Fruit fly (Drosophila melanogaster) whole organism, embryonic: ENCODE measurements around the gene CG11703.

Source experiments
- Adf1 ChIP-seq: fragments of 200-800 bp; sonication (Bioruptor generic); IDR thresholded peaks from 2 replicates; pipeline ENCODE4 v1.3.6; 2022; ENCODE audit warnings: missing biosample characterization, missing genetic modification characterization
- Bgb ChIP-seq: fragments of 200-800 bp; sonication (Bioruptor generic); IDR thresholded peaks from 2 replicates; pipeline ENCODE4 v1.3.6; 2022; ENCODE audit warnings: missing biosample characterization, missing genetic modification characterization; ENCODE audit not compliant: partially characterized antibody
- BtbVII ChIP-seq: fragments of 200-800 bp; sonication (Bioruptor generic); optimal IDR thresholded peaks from 3 replicates; lab custom pipeline; 2017; ENCODE audit warnings: missing biosample characterization, mild to moderate bottlenecking, missing genetic modification characterization
- CG10267 ChIP-seq: fragments of 200-800 bp; sonication (Bioruptor generic); optimal IDR thresholded peaks from 2 replicates; lab custom pipeline; 2018; ENCODE audit warnings: missing biosample characterization, mild to moderate bottlenecking, missing genetic modification characterization, moderate library complexity
- CG10366 ChIP-seq: fragments of 200-800 bp; sonication (Bioruptor generic); IDR thresholded peaks from 2 replicates; pipeline ENCODE4 v1.3.6; 2022; ENCODE audit warnings: missing biosample characterization, missing genetic modification characterization
- CG11560 ChIP-seq: fragments of 200-800 bp; sonication (Bioruptor generic); IDR thresholded peaks from 3 replicates; pipeline ENCODE4 v1.3.6; 2022; ENCODE audit warnings: missing biosample characterization, missing genetic modification characterization
- CG11696 ChIP-seq: fragments of 200-800 bp; sonication (Bioruptor generic); IDR thresholded peaks from 2 replicates; pipeline ENCODE4 v1.3.6; 2022; ENCODE audit warnings: missing biosample characterization, missing genetic modification characterization
- CG13424 ChIP-seq: fragments of 200-800 bp; sonication (Bioruptor generic); optimal IDR thresholded peaks from 2 replicates; lab custom pipeline; 2019; ENCODE audit warnings: missing biosample characterization, mild to moderate bottlenecking, missing genetic modification characterization, moderate library complexity
- CG15479 ChIP-seq: fragments of 200-800 bp; sonication (Bioruptor generic); optimal IDR thresholded peaks from 3 replicates; lab custom pipeline; 2019; ENCODE audit warnings: missing biosample characterization, mild to moderate bottlenecking, missing genetic modification characterization, moderate library complexity
- CG15696 ChIP-seq: fragments of 200-800 bp; sonication (Bioruptor generic); optimal IDR thresholded peaks from 2 replicates; lab custom pipeline; 2019; ENCODE audit warnings: missing biosample characterization, mild to moderate bottlenecking, missing genetic modification characterization, moderate library complexity
- CG1647 ChIP-seq: fragments of 200-800 bp; sonication (Bioruptor generic); optimal IDR thresholded peaks from 3 replicates; lab custom pipeline; 2016; ENCODE audit warnings: missing biosample characterization, missing genetic modification characterization
- CG16813 ChIP-seq: fragments of 200-800 bp; sonication (Bioruptor generic); IDR thresholded peaks from 3 replicates; pipeline ENCODE4 v1.3.6; 2022; ENCODE audit warnings: missing biosample characterization, missing genetic modification characterization; ENCODE audit not compliant: partially characterized antibody
- CG17359 ChIP-seq: fragments of 200-800 bp; sonication (Bioruptor generic); optimal IDR thresholded peaks from 3 replicates; lab custom pipeline; 2018; ENCODE audit warnings: missing biosample characterization, mild to moderate bottlenecking, missing genetic modification characterization, moderate library complexity
- CG2120 ChIP-seq: fragments of 200-800 bp; sonication (Bioruptor generic); optimal IDR thresholded peaks from 3 replicates; lab custom pipeline; 2016; ENCODE audit warnings: missing biosample characterization, missing genetic modification characterization
- CG2678 ChIP-seq: fragments of 200-800 bp; sonication (Bioruptor generic); optimal IDR thresholded peaks from 3 replicates; lab custom pipeline; 2019; ENCODE audit warnings: missing biosample characterization, mild to moderate bottlenecking, missing genetic modification characterization, moderate library complexity
- CG31441 ChIP-seq: fragments of 200-800 bp; sonication (Bioruptor generic); IDR thresholded peaks from 2 replicates; pipeline ENCODE4 v1.3.6; 2022; ENCODE audit warnings: missing biosample characterization, missing genetic modification characterization
- CG34224 ChIP-seq: fragments of 200-800 bp; sonication (Bioruptor generic); IDR thresholded peaks from 3 replicates; pipeline ENCODE4 v1.3.6; 2022; ENCODE audit warnings: missing biosample characterization, missing genetic modification characterization; ENCODE audit not compliant: partially characterized antibody
- CG34422 ChIP-seq: fragments of 200-800 bp; sonication (Bioruptor generic); IDR thresholded peaks from 3 replicates; pipeline ENCODE4 v1.3.6; 2022; ENCODE audit warnings: missing biosample characterization, missing genetic modification characterization
- CG43689 ChIP-seq: fragments of 200-800 bp; sonication (Bioruptor generic); IDR thresholded peaks from 2 replicates; pipeline ENCODE4 v1.3.6; 2022; ENCODE audit warnings: missing biosample characterization, missing genetic modification characterization
- CG6689 ChIP-seq: fragments of 200-800 bp; sonication (Bioruptor generic); IDR thresholded peaks from 2 replicates; pipeline ENCODE4 v1.3.6; 2022; ENCODE audit warnings: missing biosample characterization, missing genetic modification characterization
- CG8290 ChIP-seq, 3 experiments: fragments of 200-800 bp; sonication (Bioruptor generic); optimal IDR thresholded peaks; 2 replicates each; lab custom pipeline; 2016 to 2019; ENCODE audit warnings: missing biosample characterization in 3 of 3, missing genetic modification characterization in 3 of 3, mild to moderate bottlenecking in 2 of 3, moderate library complexity in 1 of 3
- CG9727 ChIP-seq: fragments of 200-800 bp; sonication (Bioruptor generic); optimal IDR thresholded peaks from 3 replicates; lab custom pipeline; 2017; ENCODE audit warnings: missing biosample characterization, mild to moderate bottlenecking, missing genetic modification characterization
- CkIIα-i1 ChIP-seq: fragments of 200-800 bp; sonication (Bioruptor generic); IDR thresholded peaks from 2 replicates; pipeline ENCODE4 v1.3.6; 2022; ENCODE audit warnings: missing biosample characterization, missing genetic modification characterization
- CoRest ChIP-seq: fragments of 200-800 bp; sonication (Bioruptor generic); optimal IDR thresholded peaks from 3 replicates; lab custom pipeline; 2018; ENCODE audit warnings: missing biosample characterization, mild to moderate bottlenecking, missing genetic modification characterization, moderate library complexity
- NC2β ChIP-seq: fragments of 200-800 bp; sonication (Bioruptor generic); optimal IDR thresholded peaks from 2 replicates; lab custom pipeline; 2016; ENCODE audit warnings: missing biosample characterization, missing genetic modification characterization
- Neu2 ChIP-seq: fragments of 200-800 bp; sonication (Bioruptor generic); optimal IDR thresholded peaks from 3 replicates; lab custom pipeline; 2016; ENCODE audit warnings: missing biosample characterization, missing genetic modification characterization, borderline replicate concordance
- Pdp1 ChIP-seq, 2 experiments: fragments of 200-800 bp; sonication (Bioruptor generic); optimal IDR thresholded peaks; 3 replicates each; lab custom pipeline; 2016; ENCODE audit warnings: missing biosample characterization in 2 of 2, missing genetic modification characterization in 2 of 2, mild to moderate bottlenecking in 1 of 2, moderate library complexity in 1 of 2
- Poxn ChIP-seq: fragments of 200-800 bp; sonication (Bioruptor generic); IDR thresholded peaks from 2 replicates; pipeline ENCODE4 v1.3.6; 2022; ENCODE audit warnings: missing biosample characterization, missing genetic modification characterization
- Side ChIP-seq: fragments of 200-800 bp; sonication (Bioruptor generic); optimal IDR thresholded peaks from 2 replicates; lab custom pipeline; 2016; ENCODE audit warnings: missing biosample characterization, missing genetic modification characterization
- Ssrp ChIP-seq: fragments of 200-800 bp; sonication (Bioruptor generic); optimal IDR thresholded peaks from 2 replicates; lab custom pipeline; 2018; ENCODE audit warnings: missing biosample characterization, mild to moderate bottlenecking, missing genetic modification characterization, moderate library complexity
- abd-A ChIP-seq: fragments of 200-800 bp; sonication (Bioruptor generic); optimal IDR thresholded peaks from 3 replicates; lab custom pipeline; 2019; ENCODE audit warnings: missing biosample characterization, mild to moderate bottlenecking, missing genetic modification characterization, moderate library complexity
- danr ChIP-seq: fragments of 200-800 bp; sonication (Bioruptor generic); IDR thresholded peaks from 2 replicates; pipeline ENCODE4 v1.3.6; 2022; ENCODE audit warnings: missing biosample characterization, missing genetic modification characterization
- hkb ChIP-seq, 2 experiments: fragments of 200-800 bp in 1 of 2; fragments of >200 bp in 1 of 2; sonication (Bioruptor generic) in 1 of 2; IDR thresholded peaks in 1 of 2; optimal IDR thresholded peaks in 1 of 2; 2 replicates each; pipeline versions ENCODE4 v1.3.6 to Lab custom; 2017 to 2022; ENCODE audit warnings: missing biosample characterization in 1 of 2, missing genetic modification characterization in 1 of 2
- jigr1 ChIP-seq: fragments of 200-800 bp; sonication (Bioruptor generic); IDR thresholded peaks from 3 replicates; pipeline ENCODE4 v1.3.6; 2022; ENCODE audit warnings: missing biosample characterization, missing genetic modification characterization
- klu ChIP-seq: fragments of 200-800 bp; sonication (Bioruptor generic); IDR thresholded peaks from 2 replicates; pipeline ENCODE4 v1.3.6; 2022; ENCODE audit warnings: missing biosample characterization, missing genetic modification characterization
- maf-S ChIP-seq: fragments of 200-800 bp; sonication (Bioruptor generic); optimal IDR thresholded peaks from 2 replicates; lab custom pipeline; 2016; ENCODE audit warnings: missing biosample characterization, missing genetic modification characterization
- oc ChIP-seq: fragments of 200-800 bp; sonication (Bioruptor generic); optimal IDR thresholded peaks from 2 replicates; lab custom pipeline; 2018; ENCODE audit warnings: missing biosample characterization, mild to moderate bottlenecking, missing genetic modification characterization, moderate library complexity
- pan ChIP-seq, 4 experiments: fragments of >200 bp in 3 of 4; fragments of 200-800 bp in 1 of 4; sonication (Bioruptor generic) in 1 of 4; optimal IDR thresholded peaks in 3 of 4; IDR thresholded peaks in 1 of 4; 2 replicates each; pipeline versions ENCODE4 v1.3.6 to Lab custom; 2017 to 2022; ENCODE audit warnings: missing biosample characterization in 2 of 4, missing genetic modification characterization in 2 of 4, mixed read lengths in 1 of 4
- repo ChIP-seq: fragments of 200-800 bp; sonication (Bioruptor generic); optimal IDR thresholded peaks from 2 replicates; lab custom pipeline; 2016; ENCODE audit warnings: missing biosample characterization, missing genetic modification characterization
- sens-2 ChIP-seq: fragments of 200-800 bp; sonication (Bioruptor generic); IDR thresholded peaks from 2 replicates; pipeline ENCODE4 v1.3.6; 2022; ENCODE audit warnings: missing biosample characterization, missing genetic modification characterization
- sima ChIP-seq: fragments of 200-800 bp; sonication (Bioruptor generic); optimal IDR thresholded peaks from 2 replicates; lab custom pipeline; 2016; ENCODE audit warnings: missing biosample characterization, missing genetic modification characterization
- sr ChIP-seq: fragments of 200-800 bp; sonication (Bioruptor generic); IDR thresholded peaks from 3 replicates; pipeline ENCODE4 v1.3.6; 2022; ENCODE audit warnings: missing biosample characterization, missing genetic modification characterization
- unpg ChIP-seq: fragments of 200-800 bp; sonication (Bioruptor generic); optimal IDR thresholded peaks from 3 replicates; lab custom pipeline; 2018; ENCODE audit warnings: missing biosample characterization, mild to moderate bottlenecking, missing genetic modification characterization, moderate library complexity
- wor ChIP-seq: fragments of 200-800 bp; sonication (Bioruptor generic); IDR thresholded peaks from 2 replicates; pipeline ENCODE4 v1.3.6; 2022; ENCODE audit warnings: missing biosample characterization, missing genetic modification characterization
- zen2 ChIP-seq: fragments of 200-800 bp; sonication (Bioruptor generic); IDR thresholded peaks from 3 replicates; pipeline ENCODE4 v1.3.6; 2022; ENCODE audit warnings: missing biosample characterization, missing genetic modification characterization; ENCODE audit not compliant: partially characterized antibody
- zfh1 ChIP-seq: fragments of 200-800 bp; sonication (Bioruptor generic); IDR thresholded peaks from 3 replicates; pipeline ENCODE4 v1.3.6; 2022; ENCODE audit warnings: missing biosample characterization, missing genetic modification characterization
- zfh2 ChIP-seq: fragments of 200-800 bp; sonication (Bioruptor generic); optimal IDR thresholded peaks from 2 replicates; lab custom pipeline; 2016; ENCODE audit warnings: missing biosample characterization, missing genetic modification characterization

Gene CG11703

dm6 chr3R:19226137-19226873, 1.7 kb downstream of the CG11703 start, which contains the start of gene vib (continued):
- TF ChIP-seq sr (GFP tag; lab: Robert Waterston, UW) (no peak), klu (GFP tag; lab: Robert Waterston, UW) (no peak), CG17359 (tag; lab: Kevin White, UChicago) (no peak), Side (GFP tag; lab: Kevin White, UChicago) (peak; percentile 30), CG15696 (tag; lab: Kevin White, UChicago) (peak; percentile 53), Adf1 (peak; percentile 78), CG15479 (no peak), Pdp1 (GFP tag; optimal IDR thresholded peaks at IDR 0.05; lab: Kevin White, UChicago) (peak; percentile 5 to 26), zfh2 (GFP tag; lab: Kevin White, UChicago) (peak; percentile 30), jigr1 (no peak), CG11696 (0 out of 2 replicates have a peak, but pooled peaks have one; percentile 36), Poxn (GFP tag; lab: Robert Waterston, UW) (no peak), pan (optimal IDR thresholded peaks at IDR 0.05; lab: Kevin White, UChicago) (no peak), pan (GFP tag; optimal IDR thresholded peaks at IDR 0.05 in 1 of 2, IDR thresholded peaks at IDR 0.05 in 1 of 2) (peak in 1 of 2 experiments; percentile 35), CG2678 (tag; lab: Kevin White, UChicago) (peak; percentile 72), CkIIα-i1 (GFP tag; lab: Robert Waterston, UW) (no peak), sens-2 (GFP tag; lab: Robert Waterston, UW) (peak; percentile 27; the same call in 1 of the 2 replicates), CG1647 (GFP tag; lab: Kevin White, UChicago) (peak; percentile 19), abd-A (tag; lab: Kevin White, UChicago) (no peak), sima (GFP tag; lab: Kevin White, UChicago) (no peak), danr (no peak), CG11560 (tag; lab: Robert Waterston, UW) (no peak), CG43689 (no peak), CG31441 (peak; percentile 77), CG34224 (peak; percentile 89), CG13424 (tag; lab: Kevin White, UChicago) (peak; percentile 55), unpg (no peak), Neu2 (GFP tag; lab: Kevin White, UChicago) (no peak), wor (no peak), CG10267 (tag; lab: Kevin White, UChicago) (peak; percentile 75), oc (peak; percentile 14), zen2 (GFP tag; lab: Robert Waterston, UW) (peak; percentile 86), BtbVII (peak; percentile 49), CG8290 (GFP tag; optimal IDR thresholded peaks at IDR 0.05; lab: Kevin White, UChicago) (peak; percentile 27), CG8290 (tag; optimal IDR thresholded peaks at IDR 0.05; lab: Kevin White, UChicago) (no peak), CG34422 (GFP tag; lab: Robert Waterston, UW) (peak; percentile 64; the same call in 2 of the 3 replicates), hkb (optimal IDR thresholded peaks at IDR 0.05; lab: Kevin White, UChicago) (no peak), hkb (GFP tag; IDR thresholded peaks at IDR 0.05; lab: Robert Waterston, UW) (peak; percentile 68), NC2β (GFP tag; lab: Kevin White, UChicago) (peak; percentile 34), repo (GFP tag; lab: Kevin White, UChicago) (no peak), Ssrp (tag; lab: Kevin White, UChicago) (peak; percentile 19), zfh1 (GFP tag; lab: Robert Waterston, UW) (peak; percentile 66; the same call in 2 of the 3 replicates), CG6689 (peak; percentile 68), CG16813 (GFP tag; lab: Robert Waterston, UW) (peak; percentile 91), CoRest (peak; percentile 69), Bgb (GFP tag; lab: Robert Waterston, UW) (peak; percentile 97), CG10366 (GFP tag; lab: Robert Waterston, UW) (peak; percentile 55), CG2120 (GFP tag; lab: Kevin White, UChicago) (peak; percentile 47), CG9727 (GFP tag; lab: Kevin White, UChicago) (peak; percentile 44), maf-S (no peak)
